Fruit fly (Drosophila melanogaster) whole organism, embryonic: ENCODE measurements around the gene CG32829.

ENCODE experiments used
- Adf1 ChIP-seq: fragments of 200-800 bp; sonication (Bioruptor generic); IDR thresholded peaks from 2 replicates; pipeline ENCODE4 v1.3.6; 2022; ENCODE audit warnings: missing biosample characterization, missing genetic modification characterization
- Blimp-1 ChIP-seq: fragments of 200-800 bp; sonication (Bioruptor generic); optimal IDR thresholded peaks from 3 replicates; lab custom pipeline; 2018; ENCODE audit warnings: missing biosample characterization, missing genetic modification characterization, mild to moderate bottlenecking, moderate library complexity, missing genetic modification reagents
- CG10147 ChIP-seq: fragments of 200-800 bp; sonication (Bioruptor generic); optimal IDR thresholded peaks from 2 replicates; lab custom pipeline; 2019; ENCODE audit warnings: missing biosample characterization, mild to moderate bottlenecking, missing genetic modification characterization, moderate library complexity
- CG1024 ChIP-seq: fragments of 200-800 bp; sonication (Bioruptor generic); IDR thresholded peaks from 2 replicates; pipeline ENCODE4 v1.3.6; 2022; ENCODE audit warnings: missing biosample characterization, missing genetic modification characterization
- CG11398 ChIP-seq: fragments of 200-800 bp; sonication (Bioruptor generic); optimal IDR thresholded peaks from 2 replicates; lab custom pipeline; 2016; ENCODE audit warnings: missing biosample characterization, missing genetic modification characterization
- CG12769 ChIP-seq: fragments of 200-800 bp; sonication (Bioruptor generic); optimal IDR thresholded peaks from 2 replicates; lab custom pipeline; 2019; ENCODE audit warnings: missing biosample characterization, mild to moderate bottlenecking, missing genetic modification characterization, moderate library complexity
- CG13624 ChIP-seq: fragments of 200-800 bp; sonication (Bioruptor generic); optimal IDR thresholded peaks from 2 replicates; lab custom pipeline; 2016; ENCODE audit warnings: missing biosample characterization, missing genetic modification characterization
- CG1529 ChIP-seq: fragments of 200-800 bp; sonication (Bioruptor generic); optimal IDR thresholded peaks from 3 replicates; lab custom pipeline; 2018; ENCODE audit warnings: missing biosample characterization, missing genetic modification characterization
- CG15479 ChIP-seq: fragments of 200-800 bp; sonication (Bioruptor generic); optimal IDR thresholded peaks from 3 replicates; lab custom pipeline; 2019; ENCODE audit warnings: missing biosample characterization, mild to moderate bottlenecking, missing genetic modification characterization, moderate library complexity
- CG1647 ChIP-seq: fragments of 200-800 bp; sonication (Bioruptor generic); optimal IDR thresholded peaks from 3 replicates; lab custom pipeline; 2016; ENCODE audit warnings: missing biosample characterization, missing genetic modification characterization
- CG17568 ChIP-seq: fragments of 200-800 bp; sonication (Bioruptor generic); optimal IDR thresholded peaks from 2 replicates; lab custom pipeline; 2018; ENCODE audit warnings: missing biosample characterization, mild to moderate bottlenecking, missing genetic modification characterization, moderate library complexity
- CG2116 ChIP-seq: fragments of 200-800 bp; sonication (Bioruptor generic); optimal IDR thresholded peaks from 3 replicates; lab custom pipeline; 2018; ENCODE audit warnings: missing biosample characterization, mild to moderate bottlenecking, missing genetic modification characterization
- CG2712 ChIP-seq: fragments of 200-800 bp; optimal IDR thresholded peaks from 3 replicates; lab custom pipeline; 2019; ENCODE audit warnings: missing biosample characterization, mild to moderate bottlenecking, missing genetic modification characterization, moderate library complexity
- CG2889 ChIP-seq: fragments of 200-800 bp; sonication (Bioruptor generic); IDR thresholded peaks from 3 replicates; pipeline ENCODE4 v1.3.6; 2022; ENCODE audit warnings: missing biosample characterization, missing genetic modification characterization
- CG34224 ChIP-seq: fragments of 200-800 bp; sonication (Bioruptor generic); IDR thresholded peaks from 3 replicates; pipeline ENCODE4 v1.3.6; 2022; ENCODE audit warnings: missing biosample characterization, missing genetic modification characterization; ENCODE audit not compliant: partially characterized antibody
- CG42726 ChIP-seq: fragments of 200-800 bp; sonication (Bioruptor generic); IDR thresholded peaks from 2 replicates; pipeline ENCODE4 v1.3.6; 2022; ENCODE audit warnings: missing biosample characterization, missing genetic modification characterization; ENCODE audit not compliant: partially characterized antibody
- CG4730 ChIP-seq: fragments of 200-800 bp; sonication (Bioruptor generic); IDR thresholded peaks from 2 replicates; pipeline ENCODE4 v1.3.6; 2022; ENCODE audit warnings: missing biosample characterization, missing genetic modification characterization
- CG7987 ChIP-seq: fragments of 200-800 bp; sonication (Bioruptor generic); optimal IDR thresholded peaks from 2 replicates; lab custom pipeline; 2018; ENCODE audit warnings: missing biosample characterization, mild to moderate bottlenecking, missing genetic modification characterization, moderate library complexity
- CG8478 ChIP-seq: fragments of >200 bp; optimal IDR thresholded peaks from 2 replicates; lab custom pipeline; 2018
- CG9437 ChIP-seq: fragments of 200-800 bp; sonication (Bioruptor generic); optimal IDR thresholded peaks from 2 replicates; lab custom pipeline; 2018; ENCODE audit warnings: missing biosample characterization, mild to moderate bottlenecking, missing genetic modification characterization
- Camta ChIP-seq: fragments of 200-800 bp; sonication (Bioruptor generic); optimal IDR thresholded peaks from 2 replicates; lab custom pipeline; 2016; ENCODE audit warnings: missing biosample characterization, missing genetic modification characterization
- Dip2 ChIP-seq: fragments of 200-800 bp; sonication (Bioruptor generic); IDR thresholded peaks from 2 replicates; pipeline ENCODE4 v1.3.6; 2022; ENCODE audit warnings: missing biosample characterization, missing genetic modification characterization
- Dll ChIP-seq: fragments of 200-800 bp; sonication (Bioruptor generic); IDR thresholded peaks from 4 replicates; pipeline ENCODE4 v1.3.6; 2022; ENCODE audit warnings: missing biosample characterization, missing genetic modification characterization; ENCODE audit not compliant: partially characterized antibody
- ERR ChIP-seq: fragments of 200-800 bp; sonication (Bioruptor generic); optimal IDR thresholded peaks from 2 replicates; lab custom pipeline; 2016; ENCODE audit warnings: missing biosample characterization, missing genetic modification characterization
- HLH4C ChIP-seq: fragments of 200-800 bp; sonication (Bioruptor generic); IDR thresholded peaks from 3 replicates; pipeline ENCODE4 v1.3.6; 2022; ENCODE audit warnings: missing biosample characterization, missing genetic modification characterization; ENCODE audit not compliant: partially characterized antibody
- Lpt ChIP-seq: fragments of >200 bp; optimal IDR thresholded peaks from 2 replicates; lab custom pipeline; 2018; ENCODE audit warnings: missing biosample characterization, missing genetic modification characterization
- MBD-R2 ChIP-seq: fragments of 200-800 bp; sonication (Bioruptor generic); IDR thresholded peaks from 2 replicates; pipeline ENCODE4 v1.3.6; 2022; ENCODE audit warnings: missing biosample characterization, missing genetic modification characterization
- Mes4 ChIP-seq: fragments of 200-800 bp; sonication (Bioruptor generic); optimal IDR thresholded peaks from 2 replicates; lab custom pipeline; 2016; ENCODE audit warnings: missing biosample characterization, missing genetic modification characterization
- NK7.1 ChIP-seq: fragments of 200-800 bp; sonication (Bioruptor generic); optimal IDR thresholded peaks from 3 replicates; lab custom pipeline; 2016; ENCODE audit warnings: missing biosample characterization, missing genetic modification characterization
- Pdp1 ChIP-seq, 2 experiments: fragments of 200-800 bp; sonication (Bioruptor generic); optimal IDR thresholded peaks; 3 replicates each; lab custom pipeline; 2016; ENCODE audit warnings: missing biosample characterization in 2 of 2, missing genetic modification characterization in 2 of 2, mild to moderate bottlenecking in 1 of 2, moderate library complexity in 1 of 2
- Vsx1 ChIP-seq: fragments of 200-800 bp; sonication (Bioruptor generic); optimal IDR thresholded peaks from 2 replicates; lab custom pipeline; 2017; ENCODE audit warnings: missing biosample characterization, mild to moderate bottlenecking, missing genetic modification characterization, missing genetic modification reagents
- Xrp1 ChIP-seq: fragments of 200-800 bp; sonication (Bioruptor generic); IDR thresholded peaks from 2 replicates; pipeline ENCODE4 v1.3.6; 2022; ENCODE audit warnings: missing biosample characterization, missing genetic modification characterization
- ab ChIP-seq: fragments of 200-800 bp; sonication (Bioruptor generic); optimal IDR thresholded peaks from 2 replicates; lab custom pipeline; 2016; ENCODE audit warnings: missing biosample characterization, missing genetic modification characterization
- aop ChIP-seq: fragments of 200-800 bp; sonication (Bioruptor generic); IDR thresholded peaks from 2 replicates; pipeline ENCODE4 v1.3.6; 2022; ENCODE audit warnings: missing biosample characterization, missing genetic modification characterization
- ash1 ChIP-seq: fragments of 200-800 bp; sonication (Bioruptor generic); optimal IDR thresholded peaks from 2 replicates; lab custom pipeline; 2018; ENCODE audit warnings: missing biosample characterization, mild to moderate bottlenecking, missing genetic modification characterization
- chm ChIP-seq: fragments of 200-800 bp; sonication (Bioruptor generic); IDR thresholded peaks from 2 replicates; pipeline ENCODE4 v1.3.6; 2022; ENCODE audit warnings: missing biosample characterization, missing genetic modification characterization
- crp ChIP-seq, 2 experiments: fragments of 200-800 bp; sonication (Bioruptor generic); optimal IDR thresholded peaks; 2 replicates in 1 of 2; 3 replicates in 1 of 2; lab custom pipeline; 2017; ENCODE audit warnings: missing biosample characterization in 2 of 2, missing genetic modification characterization in 2 of 2, mild to moderate bottlenecking in 1 of 2, moderate library complexity in 1 of 2
- dm ChIP-seq: fragments of 200-800 bp; sonication (Bioruptor generic); optimal IDR thresholded peaks from 3 replicates; lab custom pipeline; 2016; ENCODE audit warnings: missing biosample characterization, missing genetic modification characterization
- hb ChIP-seq: fragments of 200-800 bp; sonication (Bioruptor generic); IDR thresholded peaks from 3 replicates; pipeline ENCODE4 v1.3.6; 2022; ENCODE audit warnings: missing biosample characterization, missing genetic modification characterization; ENCODE audit not compliant: partially characterized antibody
- kni ChIP-seq: fragments of 200-800 bp; sonication (Bioruptor generic); optimal IDR thresholded peaks from 3 replicates; lab custom pipeline; 2017; ENCODE audit warnings: mild to moderate bottlenecking, missing biosample characterization, missing genetic modification reagents, missing genetic modification characterization
- knrl ChIP-seq: fragments of 200-800 bp; sonication (Bioruptor generic); IDR thresholded peaks from 3 replicates; pipeline ENCODE4 v1.3.6; 2022; ENCODE audit warnings: missing biosample characterization, missing genetic modification characterization; ENCODE audit not compliant: partially characterized antibody
- lbe ChIP-seq: fragments of 200-800 bp; sonication (Bioruptor generic); optimal IDR thresholded peaks from 2 replicates; lab custom pipeline; 2016; ENCODE audit warnings: missing biosample characterization, mild to moderate bottlenecking, missing genetic modification characterization
- mirr ChIP-seq: fragments of 200-800 bp; sonication (Bioruptor generic); optimal IDR thresholded peaks from 3 replicates; lab custom pipeline; 2018; ENCODE audit warnings: missing biosample characterization, mild to moderate bottlenecking, missing genetic modification characterization
- pros ChIP-seq: fragments of 200-800 bp; sonication (Bioruptor generic); optimal IDR thresholded peaks from 3 replicates; lab custom pipeline; 2019; ENCODE audit warnings: missing biosample characterization, mild to moderate bottlenecking, missing genetic modification characterization, moderate library complexity
- pzg ChIP-seq: fragments of 200-800 bp; sonication (Bioruptor generic); optimal IDR thresholded peaks from 3 replicates; lab custom pipeline; 2018; ENCODE audit warnings: missing biosample characterization, mild to moderate bottlenecking, missing genetic modification characterization, moderate library complexity
- run ChIP-seq: fragments of 200-800 bp; sonication (Bioruptor generic); optimal IDR thresholded peaks from 3 replicates; lab custom pipeline; 2018; ENCODE audit warnings: missing biosample characterization, mild to moderate bottlenecking, missing genetic modification characterization
- slp2 ChIP-seq: fragments of 200-800 bp; sonication (Bioruptor generic); optimal IDR thresholded peaks from 2 replicates; lab custom pipeline; 2016; ENCODE audit warnings: missing biosample characterization, missing genetic modification characterization
- sqz ChIP-seq: fragments of 200-800 bp; sonication (Bioruptor generic); optimal IDR thresholded peaks from 3 replicates; lab custom pipeline; 2018; ENCODE audit warnings: missing biosample characterization, mild to moderate bottlenecking, missing genetic modification characterization
- tup ChIP-seq: fragments of 200-800 bp; sonication (Bioruptor generic); optimal IDR thresholded peaks from 2 replicates; lab custom pipeline; 2016; ENCODE audit warnings: missing biosample characterization, mild to moderate bottlenecking, missing genetic modification characterization, moderate library complexity
- vvl ChIP-seq: fragments of 200-800 bp; sonication (Bioruptor generic); IDR thresholded peaks from 2 replicates; pipeline ENCODE4 v1.3.6; 2022; ENCODE audit warnings: missing biosample characterization, missing genetic modification characterization
- zen2 ChIP-seq: fragments of 200-800 bp; sonication (Bioruptor generic); IDR thresholded peaks from 3 replicates; pipeline ENCODE4 v1.3.6; 2022; ENCODE audit warnings: missing biosample characterization, missing genetic modification characterization; ENCODE audit not compliant: partially characterized antibody

The CG32829 gene

dm6 chr2L:6960165-6960564 lies 43.9 kb upstream of the CG32829 start, which contains the start of the genes Atac1 and Hmgcl (continued):
- TF ChIP-seq CG4730 (GFP tag; lab: Robert Waterston, UW) = no peak
- no peak for TF ChIP-seq CG1024
- TF ChIP-seq run (tag; lab: Kevin White, UChicago) = no peak
- no peak for TF ChIP-seq kni (GFP tag; lab: Kevin White, UChicago)
- TF ChIP-seq CG17568 (GFP tag; lab: Kevin White, UChicago) = no peak
- TF ChIP-seq mirr (GFP tag; lab: Kevin White, UChicago) = no peak
- TF ChIP-seq CG1647 (GFP tag; lab: Kevin White, UChicago) = no peak
- TF ChIP-seq CG1529 = no peak
- peak; percentile 23; the same call in 1 of the 3 replicates for TF ChIP-seq CG34224
- no peak for TF ChIP-seq CG9437 (GFP tag; lab: Kevin White, UChicago)
- no peak for TF ChIP-seq pros
- no peak for TF ChIP-seq CG2889 (GFP tag; lab: Robert Waterston, UW)
- no peak for TF ChIP-seq Lpt
- TF ChIP-seq CG13624 = no peak
- TF ChIP-seq ERR (GFP tag; lab: Kevin White, UChicago) = no peak
- TF ChIP-seq Dll (GFP tag; lab: Robert Waterston, UW) = peak; percentile 68
- TF ChIP-seq HLH4C (GFP tag; lab: Robert Waterston, UW) = peak; percentile 18; the same call in 1 of the 3 replicates
- TF ChIP-seq tup (GFP tag; lab: Kevin White, UChicago) = no peak
- TF ChIP-seq CG10147 (GFP tag; lab: Kevin White, UChicago) = no peak
- no peak for TF ChIP-seq Adf1
- TF ChIP-seq crp (GFP tag; optimal IDR thresholded peaks at IDR 0.05; lab: Kevin White, UChicago) = peak in 1 of 2 experiments; percentile 78
- TF ChIP-seq chm (GFP tag; lab: Robert Waterston, UW) = no peak
- TF ChIP-seq hb (GFP tag; lab: Robert Waterston, UW) = no peak
- 0 out of 2 replicates have a peak, but pooled peaks have one; percentile 32 for TF ChIP-seq vvl (GFP tag; lab: Robert Waterston, UW)
- no peak for TF ChIP-seq lbe (GFP tag; lab: Kevin White, UChicago)
- no peak for TF ChIP-seq NK7.1
- no peak for TF ChIP-seq aop (GFP tag; lab: Robert Waterston, UW)
- TF ChIP-seq Xrp1 (GFP tag; lab: Robert Waterston, UW) = no peak
- TF ChIP-seq sqz (GFP tag; lab: Kevin White, UChicago) = no peak
- TF ChIP-seq Camta (GFP tag; lab: Kevin White, UChicago) = no peak
- TF ChIP-seq Blimp-1 (GFP tag; lab: Kevin White, UChicago) = no peak
- no peak for TF ChIP-seq Mes4 (GFP tag; lab: Kevin White, UChicago)
- peak in 1 of 2 experiments; percentile 87 for TF ChIP-seq Pdp1 (GFP tag; optimal IDR thresholded peaks at IDR 0.05; lab: Kevin White, UChicago)
- no peak for TF ChIP-seq CG11398 (GFP tag; lab: Kevin White, UChicago)
- TF ChIP-seq Dip2 (GFP tag; lab: Robert Waterston, UW) = no peak
- no peak for TF ChIP-seq CG8478
- no peak for TF ChIP-seq ab
- TF ChIP-seq knrl (GFP tag; lab: Robert Waterston, UW) = no peak
- TF ChIP-seq CG2712 (tag; lab: Kevin White, UChicago) = no peak
- no peak for TF ChIP-seq ash1 (GFP tag; lab: Kevin White, UChicago)
- peak; percentile 19 for TF ChIP-seq pzg (GFP tag; lab: Kevin White, UChicago)
- TF ChIP-seq dm (GFP tag; lab: Kevin White, UChicago) = peak; percentile 17
- TF ChIP-seq MBD-R2 (GFP tag; lab: Robert Waterston, UW) = peak; percentile 78
- peak; percentile 35; the same call in 1 of the 3 replicates for TF ChIP-seq zen2 (GFP tag; lab: Robert Waterston, UW)
- no peak for TF ChIP-seq slp2 (GFP tag; lab: Kevin White, UChicago)
- no peak for TF ChIP-seq CG15479 (GFP tag; lab: Kevin White, UChicago)
- TF ChIP-seq CG12769 (tag; lab: Kevin White, UChicago) = no peak
- TF ChIP-seq CG2116 (GFP tag; lab: Kevin White, UChicago) = peak; percentile 14
- no peak for TF ChIP-seq Vsx1 (GFP tag; lab: Kevin White, UChicago)
- TF ChIP-seq CG42726 (GFP tag; lab: Robert Waterston, UW) = no peak
- TF ChIP-seq CG7987 (GFP tag; lab: Kevin White, UChicago) = no peak
